Fruit fly (Drosophila melanogaster) whole organism, embryonic: ENCODE results near the gene Cln7.

Source experiments
- Aef1 ChIP-seq: fragments of 200-800 bp; sonication (Bioruptor generic); IDR thresholded peaks from 3 replicates; pipeline ENCODE4 v1.3.6; 2022; ENCODE audit warnings: missing biosample characterization, missing genetic modification characterization
- CG1024 ChIP-seq: fragments of 200-800 bp; sonication (Bioruptor generic); IDR thresholded peaks from 2 replicates; pipeline ENCODE4 v1.3.6; 2022; ENCODE audit warnings: missing biosample characterization, missing genetic modification characterization
- CG10267 ChIP-seq: fragments of 200-800 bp; sonication (Bioruptor generic); optimal IDR thresholded peaks from 2 replicates; lab custom pipeline; 2018; ENCODE audit warnings: missing biosample characterization, mild to moderate bottlenecking, missing genetic modification characterization, moderate library complexity
- CG11398 ChIP-seq: fragments of 200-800 bp; sonication (Bioruptor generic); optimal IDR thresholded peaks from 2 replicates; lab custom pipeline; 2016; ENCODE audit warnings: missing biosample characterization, missing genetic modification characterization
- CG12391 ChIP-seq: fragments of 200-800 bp; sonication (Bioruptor generic); optimal IDR thresholded peaks from 3 replicates; lab custom pipeline; 2018; ENCODE audit warnings: missing biosample characterization, mild to moderate bottlenecking, missing genetic modification characterization, moderate library complexity
- CG13424 ChIP-seq: fragments of 200-800 bp; sonication (Bioruptor generic); optimal IDR thresholded peaks from 2 replicates; lab custom pipeline; 2019; ENCODE audit warnings: missing biosample characterization, mild to moderate bottlenecking, missing genetic modification characterization, moderate library complexity
- CG13775 ChIP-seq: fragments of 200-800 bp; sonication (Bioruptor generic); optimal IDR thresholded peaks from 3 replicates; lab custom pipeline; 2017; ENCODE audit warnings: missing biosample characterization, mild to moderate bottlenecking, missing genetic modification characterization
- CG14860 ChIP-seq: fragments of 200-800 bp; sonication (Bioruptor generic); IDR thresholded peaks from 3 replicates; pipeline ENCODE4 v1.3.6; 2022; ENCODE audit warnings: missing biosample characterization, missing genetic modification characterization; ENCODE audit not compliant: partially characterized antibody
- CG16863 ChIP-seq: fragments of 200-800 bp; sonication (Bioruptor generic); optimal IDR thresholded peaks from 3 replicates; lab custom pipeline; 2016; ENCODE audit warnings: missing biosample characterization, missing genetic modification characterization
- CG1792 ChIP-seq: fragments of 200-800 bp; sonication (Bioruptor generic); optimal IDR thresholded peaks from 2 replicates; lab custom pipeline; 2016; ENCODE audit warnings: missing biosample characterization, missing genetic modification characterization
- CG18476 ChIP-seq: fragments of 200-800 bp; sonication (Bioruptor generic); optimal IDR thresholded peaks from 2 replicates; lab custom pipeline; 2016; ENCODE audit warnings: missing biosample characterization, mild to moderate bottlenecking, missing genetic modification characterization
- CG4820 ChIP-seq: fragments of 200-800 bp; sonication (Bioruptor generic); optimal IDR thresholded peaks from 3 replicates; lab custom pipeline; 2016; ENCODE audit warnings: missing biosample characterization, missing genetic modification characterization
- CG6175 ChIP-seq: fragments of 200-800 bp; sonication (Bioruptor generic); IDR thresholded peaks from 3 replicates; pipeline ENCODE4 v1.3.6; 2022; ENCODE audit warnings: missing biosample characterization, missing genetic modification characterization
- CG7271 ChIP-seq: fragments of 200-800 bp; sonication (Bioruptor generic); optimal IDR thresholded peaks from 2 replicates; lab custom pipeline; 2018; ENCODE audit warnings: missing biosample characterization, mild to moderate bottlenecking, missing genetic modification characterization, moderate library complexity
- CG8290 ChIP-seq, 3 experiments: fragments of 200-800 bp; sonication (Bioruptor generic); optimal IDR thresholded peaks; 2 replicates each; lab custom pipeline; 2016 to 2019; ENCODE audit warnings: missing biosample characterization in 3 of 3, missing genetic modification characterization in 3 of 3, mild to moderate bottlenecking in 2 of 3, moderate library complexity in 1 of 3
- CG9437 ChIP-seq: fragments of 200-800 bp; sonication (Bioruptor generic); optimal IDR thresholded peaks from 2 replicates; lab custom pipeline; 2018; ENCODE audit warnings: missing biosample characterization, mild to moderate bottlenecking, missing genetic modification characterization
- CG9609 ChIP-seq: fragments of 200-800 bp; sonication (Bioruptor generic); optimal IDR thresholded peaks from 3 replicates; lab custom pipeline; 2016; ENCODE audit warnings: missing biosample characterization, missing genetic modification characterization
- CG9797 ChIP-seq: fragments of 200-800 bp; sonication (Bioruptor generic); optimal IDR thresholded peaks from 3 replicates; lab custom pipeline; 2018; ENCODE audit warnings: missing biosample characterization, mild to moderate bottlenecking, missing genetic modification characterization
- CG9817 ChIP-seq: fragments of 200-800 bp; sonication (Bioruptor generic); optimal IDR thresholded peaks from 2 replicates; lab custom pipeline; 2018; ENCODE audit warnings: missing biosample characterization, mild to moderate bottlenecking, missing genetic modification characterization, moderate library complexity
- CHES-1-like ChIP-seq: fragments of 200-800 bp; sonication (Bioruptor generic); optimal IDR thresholded peaks from 2 replicates; lab custom pipeline; 2016; ENCODE audit warnings: missing biosample characterization, missing genetic modification characterization
- CoRest ChIP-seq: fragments of 200-800 bp; sonication (Bioruptor generic); optimal IDR thresholded peaks from 3 replicates; lab custom pipeline; 2018; ENCODE audit warnings: missing biosample characterization, mild to moderate bottlenecking, missing genetic modification characterization, moderate library complexity
- Dp ChIP-seq: fragments of 200-800 bp; sonication (Bioruptor generic); optimal IDR thresholded peaks from 2 replicates; lab custom pipeline; 2018; ENCODE audit warnings: missing biosample characterization, mild to moderate bottlenecking, missing genetic modification characterization, moderate library complexity
- Dref ChIP-seq: fragments of 200-800 bp; sonication (Bioruptor generic); IDR thresholded peaks from 2 replicates; pipeline ENCODE4 v1.3.6; 2022; ENCODE audit warnings: missing biosample characterization, missing genetic modification characterization
- E2f1 ChIP-seq: fragments of 200-800 bp; sonication (Bioruptor generic); IDR thresholded peaks from 2 replicates; pipeline ENCODE4 v1.3.6; 2022; ENCODE audit warnings: missing biosample characterization, missing genetic modification characterization
- Gug ChIP-seq: fragments of 200-800 bp; sonication (Bioruptor generic); IDR thresholded peaks from 4 replicates; pipeline ENCODE4 v1.3.6; 2022; ENCODE audit warnings: missing biosample characterization, missing genetic modification characterization
- NFAT ChIP-seq: fragments of 200-800 bp; sonication (Bioruptor generic); IDR thresholded peaks from 2 replicates; pipeline ENCODE4 v1.3.6; 2022; ENCODE audit warnings: missing biosample characterization, missing genetic modification characterization
- Oli ChIP-seq: fragments of 200-800 bp; sonication (Bioruptor generic); optimal IDR thresholded peaks from 2 replicates; lab custom pipeline; 2018; ENCODE audit warnings: missing biosample characterization, mild to moderate bottlenecking, missing genetic modification characterization, moderate library complexity
- Sox102F ChIP-seq: fragments of 200-800 bp; sonication (Bioruptor generic); optimal IDR thresholded peaks from 2 replicates; lab custom pipeline; 2018; ENCODE audit warnings: missing biosample characterization, mild to moderate bottlenecking, missing genetic modification characterization, moderate library complexity
- Spps ChIP-seq: fragments of 200-800 bp; sonication (Bioruptor generic); optimal IDR thresholded peaks from 2 replicates; lab custom pipeline; 2018; ENCODE audit warnings: missing biosample characterization, mild to moderate bottlenecking, missing genetic modification characterization
- Xbp1 ChIP-seq: fragments of 200-800 bp; sonication (Bioruptor generic); optimal IDR thresholded peaks from 3 replicates; lab custom pipeline; 2016; ENCODE audit warnings: missing biosample characterization, mild to moderate bottlenecking, missing genetic modification characterization
- ase ChIP-seq: fragments of 200-800 bp; sonication (Bioruptor generic); IDR thresholded peaks from 3 replicates; pipeline ENCODE4 v1.3.6; 2022; ENCODE audit warnings: missing biosample characterization, missing genetic modification characterization
- bcd ChIP-seq: fragments of 200-800 bp; sonication (Bioruptor generic); optimal IDR thresholded peaks from 2 replicates; lab custom pipeline; 2017; ENCODE audit warnings: missing biosample characterization, mild to moderate bottlenecking, missing genetic modification characterization
- chn ChIP-seq: fragments of 200-800 bp; sonication (Bioruptor generic); optimal IDR thresholded peaks from 2 replicates; lab custom pipeline; 2016; ENCODE audit warnings: missing biosample characterization, missing genetic modification characterization
- fd96Cb ChIP-seq: fragments of 200-800 bp; sonication (Bioruptor generic); optimal IDR thresholded peaks from 2 replicates; lab custom pipeline; 2018; ENCODE audit warnings: missing biosample characterization, mild to moderate bottlenecking, missing genetic modification characterization, moderate library complexity
- gro ChIP-seq: fragments of 200-800 bp; sonication (Bioruptor generic); optimal IDR thresholded peaks from 2 replicates; lab custom pipeline; 2016; ENCODE audit warnings: missing biosample characterization, missing genetic modification characterization
- gt ChIP-seq: fragments of 200-800 bp; sonication (Bioruptor generic); IDR thresholded peaks from 2 replicates; pipeline ENCODE4 v1.3.6; 2022; ENCODE audit warnings: missing biosample characterization, missing genetic modification characterization
- ind ChIP-seq: fragments of 200-800 bp; sonication (Bioruptor generic); optimal IDR thresholded peaks from 3 replicates; lab custom pipeline; 2016; ENCODE audit warnings: missing biosample characterization, missing genetic modification characterization
- klu ChIP-seq: fragments of 200-800 bp; sonication (Bioruptor generic); IDR thresholded peaks from 2 replicates; pipeline ENCODE4 v1.3.6; 2022; ENCODE audit warnings: missing biosample characterization, missing genetic modification characterization
- knrl ChIP-seq: fragments of 200-800 bp; sonication (Bioruptor generic); IDR thresholded peaks from 3 replicates; pipeline ENCODE4 v1.3.6; 2022; ENCODE audit warnings: missing biosample characterization, missing genetic modification characterization; ENCODE audit not compliant: partially characterized antibody
- maf-S ChIP-seq: fragments of 200-800 bp; sonication (Bioruptor generic); optimal IDR thresholded peaks from 2 replicates; lab custom pipeline; 2016; ENCODE audit warnings: missing biosample characterization, missing genetic modification characterization
- phol ChIP-seq: fragments of 200-800 bp; sonication (Bioruptor generic); optimal IDR thresholded peaks from 3 replicates; lab custom pipeline; 2018; ENCODE audit warnings: missing biosample characterization, mild to moderate bottlenecking, missing genetic modification characterization, moderate library complexity
- pros ChIP-seq: fragments of 200-800 bp; sonication (Bioruptor generic); optimal IDR thresholded peaks from 3 replicates; lab custom pipeline; 2019; ENCODE audit warnings: missing biosample characterization, mild to moderate bottlenecking, missing genetic modification characterization, moderate library complexity
- salm ChIP-seq: fragments of 200-800 bp; sonication (Bioruptor generic); optimal IDR thresholded peaks from 2 replicates; lab custom pipeline; 2018; ENCODE audit warnings: missing biosample characterization, mild to moderate bottlenecking, missing genetic modification characterization
- tgo ChIP-seq: fragments of 200-800 bp; sonication (Bioruptor generic); IDR thresholded peaks from 3 replicates; pipeline ENCODE4 v1.3.6; 2022; ENCODE audit warnings: missing biosample characterization, missing genetic modification characterization
- tin ChIP-seq: fragments of 200-800 bp; sonication (Bioruptor generic); optimal IDR thresholded peaks from 3 replicates; lab custom pipeline; 2016; ENCODE audit warnings: missing biosample characterization, missing genetic modification characterization
- tup ChIP-seq: fragments of 200-800 bp; sonication (Bioruptor generic); optimal IDR thresholded peaks from 2 replicates; lab custom pipeline; 2016; ENCODE audit warnings: missing biosample characterization, mild to moderate bottlenecking, missing genetic modification characterization, moderate library complexity
- twi ChIP-seq: fragments of 200-800 bp; optimal IDR thresholded peaks from 2 replicates; lab custom pipeline; 2019; ENCODE audit warnings: missing biosample characterization, mild to moderate bottlenecking, missing genetic modification characterization, moderate library complexity
- unpg ChIP-seq: fragments of 200-800 bp; sonication (Bioruptor generic); optimal IDR thresholded peaks from 3 replicates; lab custom pipeline; 2018; ENCODE audit warnings: missing biosample characterization, mild to moderate bottlenecking, missing genetic modification characterization, moderate library complexity

Cln7 gene

dm6 chr3L:7356386-7357117, 11.6 kb upstream of the Cln7 start, which contains the start of gene CTCF (continued):
- TF ChIP-seq CG11398: peak; percentile 3
- 0 out of 2 replicates have a peak, but pooled peaks have one; percentile 7 for TF ChIP-seq E2f1 (GFP tag; lab: Robert Waterston, UW)
- peak; percentile 30 for TF ChIP-seq CHES-1-like (GFP tag; lab: Kevin White, UChicago)
- TF ChIP-seq CG1792: peak; percentile 9
- peak; percentile 76 for TF ChIP-seq Dref
- peak; percentile 57 for TF ChIP-seq Xbp1 (GFP tag; lab: Kevin White, UChicago)
- peak; percentile 25 for TF ChIP-seq fd96Cb (tag; lab: Kevin White, UChicago)
- TF ChIP-seq klu (GFP tag; lab: Robert Waterston, UW): no peak
- peak; percentile 6; the same call in 1 of the 4 replicates for TF ChIP-seq Gug (GFP tag; lab: Robert Waterston, UW)
- peak; percentile 38 for TF ChIP-seq CG4820
- peak; percentile 15 for TF ChIP-seq tin (GFP tag; lab: Kevin White, UChicago)
- peak; percentile 59 for TF ChIP-seq CG8290 (GFP tag; optimal IDR thresholded peaks at IDR 0.05; lab: Kevin White, UChicago)
- TF ChIP-seq CG8290 (tag; optimal IDR thresholded peaks at IDR 0.05; lab: Kevin White, UChicago): peak in 1 of 2 experiments; percentile 55
- peak; percentile 37 for TF ChIP-seq CG13775 (GFP tag; lab: Kevin White, UChicago)
- peak; percentile 36 for TF ChIP-seq CG9797 (GFP tag; lab: Kevin White, UChicago)
- TF ChIP-seq CG16863 (GFP tag; lab: Kevin White, UChicago): peak; percentile 40
- peak; percentile 57 for TF ChIP-seq Sox102F (GFP tag; lab: Kevin White, UChicago)
- TF ChIP-seq tup (GFP tag; lab: Kevin White, UChicago): no peak
- TF ChIP-seq gro (GFP tag; lab: Kevin White, UChicago): peak; percentile 46
- peak; percentile 18 for TF ChIP-seq CG13424 (tag; lab: Kevin White, UChicago)
- TF ChIP-seq unpg (GFP tag; lab: Kevin White, UChicago): peak; percentile 20
- TF ChIP-seq tgo: peak; percentile 51
- TF ChIP-seq chn: peak; percentile 18
- TF ChIP-seq CG1024 (GFP tag; lab: Robert Waterston, UW): peak; percentile 13; the same call in 1 of the 2 replicates
- TF ChIP-seq CG9437 (GFP tag; lab: Kevin White, UChicago): peak; percentile 49
- peak; percentile 66 for TF ChIP-seq NFAT
- no peak for TF ChIP-seq bcd (GFP tag; lab: Kevin White, UChicago)
- peak; percentile 5 for TF ChIP-seq salm (tag; lab: Kevin White, UChicago)
- TF ChIP-seq Aef1: no peak
- TF ChIP-seq Spps (tag; lab: Kevin White, UChicago): no peak
- peak; percentile 22; the same call in 1 of the 2 replicates for TF ChIP-seq gt
- peak; percentile 51 for TF ChIP-seq Dp (GFP tag; lab: Kevin White, UChicago)
- peak; percentile 12 for TF ChIP-seq pros (GFP tag; lab: Kevin White, UChicago)
- peak; percentile 4 for TF ChIP-seq ind (GFP tag; lab: Kevin White, UChicago)
- TF ChIP-seq CoRest (tag; lab: Kevin White, UChicago): peak; percentile 61
- peak; percentile 43 for TF ChIP-seq CG12391
- peak; percentile 100 for TF ChIP-seq phol (tag; lab: Kevin White, UChicago)
- TF ChIP-seq ase (GFP tag; lab: Robert Waterston, UW): 0 out of 3 replicates have a peak, but pooled peaks have one; percentile 38
- TF ChIP-seq CG14860 (GFP tag; lab: Robert Waterston, UW): peak; percentile 65
- peak; percentile 82 for TF ChIP-seq knrl (GFP tag; lab: Robert Waterston, UW)
- TF ChIP-seq Oli (tag; lab: Kevin White, UChicago): peak; percentile 32
- TF ChIP-seq CG10267 (tag; lab: Kevin White, UChicago): peak; percentile 62
- TF ChIP-seq CG9609 (GFP tag; lab: Kevin White, UChicago): peak; percentile 40
- peak; percentile 35 for TF ChIP-seq twi (tag; lab: Kevin White, UChicago)
- TF ChIP-seq CG6175 (GFP tag; lab: Robert Waterston, UW): no peak
- peak; percentile 39 for TF ChIP-seq CG7271 (tag; lab: Kevin White, UChicago)
- peak; percentile 16 for TF ChIP-seq CG9817 (tag; lab: Kevin White, UChicago)
- no peak for TF ChIP-seq maf-S (GFP tag; lab: Kevin White, UChicago)
- TF ChIP-seq CG18476 (GFP tag; lab: Kevin White, UChicago): no peak
